Worm (Caenorhabditis elegans): ENCODE data around the gene ZK673.4.

ZK673.4 gene

DNA sequence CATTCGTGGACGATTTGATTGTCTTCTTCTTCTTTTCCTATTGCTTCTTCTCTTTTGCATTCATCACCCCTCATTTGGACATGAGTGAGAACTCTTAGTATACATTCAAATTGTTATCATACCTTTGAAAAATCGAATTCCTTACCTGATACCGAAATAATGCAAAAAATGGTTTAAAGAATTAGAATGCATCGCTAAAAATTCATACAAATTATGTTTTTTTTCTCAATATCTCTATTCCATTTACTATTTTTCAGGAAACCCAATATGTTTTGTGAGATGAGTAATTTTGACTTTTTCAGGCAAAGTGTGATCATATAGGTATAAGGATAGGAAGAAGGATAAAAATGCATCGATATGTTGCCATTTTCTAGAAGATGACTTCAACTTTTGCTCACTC is 4.3 kb downstream of the ZK673.4 start, which contains the start of gene ZK673.11:
ZK673.11 (plus strand) TSS at position 301 of the 400 bp plus-strand sequence.
- TF ChIP-seq nhr-67 (tag; optimal IDR thresholded peaks at IDR 0.05) (no peak), egl-5 (tag; optimal IDR thresholded peaks at IDR 0.05) (no peak), unc-39 (tag; optimal IDR thresholded peaks at IDR 0.05) (no peak), ztf-4 (tag; optimal IDR thresholded peaks at IDR 0.05) (no peak), elt-3 (tag; optimal IDR thresholded peaks at IDR 0.05) (no peak), nhr-28 (tag; optimal IDR thresholded peaks at IDR 0.05) (no peak), ceh-28 (tag; optimal IDR thresholded peaks at IDR 0.05) (no peak)

- TF ChIP-seq snpc-4 (tag; optimal IDR thresholded peaks at IDR 0.05) (no peak), ceh-16 (tag; optimal IDR thresholded peaks at IDR 0.05) (no peak), ceh-9 (tag; optimal IDR thresholded peaks at IDR 0.05) (no peak), nhr-28 (tag; optimal IDR thresholded peaks at IDR 0.05) (no peak)
Measured at ce11 chrII:10461207-10461606, 8.5 kb downstream of the ZK673.4 start, which contains the start of gene ZK673.5. ZK673.5 (plus strand) TSS chrII:10461507.

- TF ChIP-seq ceh-9 (tag; optimal IDR thresholded peaks at IDR 0.05) (no peak), aly-2 (tag; optimal IDR thresholded peaks at IDR 0.05) (no peak), nhr-67 (tag; optimal IDR thresholded peaks at IDR 0.05) (no peak), nhr-12 (tag; optimal IDR thresholded peaks at IDR 0.05) (no peak), fkh-2 (tag; optimal IDR thresholded peaks at IDR 0.05) (no peak), nhr-43 (tag; optimal IDR thresholded peaks at IDR 0.05; ENCODE audit: poor library complexity, severe bottlenecking) (no peak), pha-4 (tag; optimal IDR thresholded peaks at IDR 0.05) (no peak)
Measured at ce11 chrII:10464230-10464920, 11.7 kb downstream of the ZK673.4 start, which contains the start of the genes ZK673.6 and sdz-37. ZK673.6 (minus strand) TSS chrII:10464330. sdz-37 (plus strand) TSS chrII:10464870.

DNA sequence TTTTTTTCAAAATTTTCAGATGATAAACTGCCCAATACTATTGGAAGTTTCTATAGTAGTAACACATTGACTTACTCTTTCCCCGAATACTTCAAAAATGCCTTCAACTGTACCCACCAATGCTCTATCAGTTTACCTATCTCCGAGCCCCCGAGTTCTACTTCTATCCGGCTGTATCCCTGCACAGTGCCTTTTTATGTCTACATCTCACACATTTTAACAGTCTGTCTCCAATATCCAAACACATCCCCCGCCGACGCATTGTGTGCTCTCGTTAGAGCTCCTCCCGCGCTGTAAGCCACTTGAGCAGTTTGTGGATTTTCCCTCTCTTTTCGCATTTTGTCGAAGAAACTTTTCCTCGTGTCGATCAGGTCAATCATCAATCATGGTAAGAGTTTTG is 13.8 kb downstream of the ZK673.4 start, which contains the start of gene tnc-2:
tnc-2 (plus strand) TSS at position 301 of the 400 bp plus-strand sequence.
- no peak for TF ChIP-seq snpc-4 (tag; optimal IDR thresholded peaks at IDR 0.05)
- no peak for TF ChIP-seq unc-39 (tag; optimal IDR thresholded peaks at IDR 0.05)

ce11 chrII:10470159-10470558 is 17.4 kb downstream of the ZK673.4 start, which contains the start of gene clec-143:
clec-143 (minus strand) TSS chrII:10470297.
- TF ChIP-seq elt-2 (tag; optimal IDR thresholded peaks at IDR 0.05), result peak; percentile 59
- TF ChIP-seq pha-4 (tag; optimal IDR thresholded peaks at IDR 0.05), result no peak
- TF ChIP-seq nhr-237 (tag; optimal IDR thresholded peaks at IDR 0.05), result no peak
- no peak for TF ChIP-seq daf-12 (tag; optimal IDR thresholded peaks at IDR 0.05)

DNA sequence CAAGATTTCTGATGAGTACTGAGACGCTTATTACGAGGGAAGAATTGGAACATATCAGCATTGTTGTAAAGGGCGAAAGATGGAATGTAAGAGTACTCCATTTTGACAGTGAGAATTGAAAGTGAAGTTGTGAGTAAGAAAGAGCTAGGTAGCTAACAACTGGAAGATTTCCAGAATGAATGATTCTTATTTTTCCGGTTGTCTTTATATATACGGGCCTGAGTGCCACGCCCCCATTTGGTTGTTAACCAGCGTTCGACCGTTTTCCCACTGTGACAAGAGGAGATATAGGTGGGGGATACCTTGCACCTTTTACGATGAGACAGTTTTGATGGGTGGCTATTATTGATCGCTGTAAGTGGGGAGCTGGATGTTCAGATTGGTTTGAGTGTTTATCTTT is 18.5 kb downstream of the ZK673.4 start, which contains the start of gene ZK666.1:
ZK666.1 (minus strand) TSS at position 101 of the 400 bp plus-strand sequence.
- TF ChIP-seq egl-5 (tag; optimal IDR thresholded peaks at IDR 0.05) (no peak), elt-3 (tag; optimal IDR thresholded peaks at IDR 0.05) (no peak), lin-39 (tag; optimal IDR thresholded peaks at IDR 0.05) (no peak), ama-1 (optimal IDR thresholded peaks at IDR 0.05) (no peak), nhr-67 (tag; optimal IDR thresholded peaks at IDR 0.05) (no peak), lin-15B (tag; optimal IDR thresholded peaks at IDR 0.05) (no peak)

DNA sequence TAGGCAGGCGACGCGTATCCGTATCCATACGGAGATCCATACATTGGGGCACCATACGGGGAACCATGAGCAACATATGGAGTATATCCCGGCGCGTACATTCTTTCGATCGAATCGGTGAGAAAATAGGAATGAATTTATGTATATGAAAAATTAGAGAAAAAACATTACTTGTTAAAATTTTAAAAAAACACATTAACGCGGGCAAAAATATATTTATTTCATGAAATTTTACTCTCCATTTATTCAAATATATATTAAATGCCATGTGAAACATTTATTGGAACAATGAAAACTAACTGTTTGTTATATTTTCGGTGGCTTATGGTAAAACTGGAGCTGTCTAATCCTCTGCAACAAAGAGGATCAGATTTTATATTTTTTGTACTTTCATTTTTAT is 19.1 kb downstream of the ZK673.4 start, which contains the start of gene ZK666.2:
ZK666.2 (minus strand) TSS at position 101 of the 400 bp plus-strand sequence.
- TF ChIP-seq fkh-2 (tag; optimal IDR thresholded peaks at IDR 0.05), result no peak
- TF ChIP-seq nhr-43 (tag; optimal IDR thresholded peaks at IDR 0.05; ENCODE audit: poor library complexity, severe bottlenecking), result no peak
- TF ChIP-seq nhr-67 (tag; optimal IDR thresholded peaks at IDR 0.05), result no peak
- no peak for TF ChIP-seq jun-1 (tag; optimal IDR thresholded peaks at IDR 0.05)
- TF ChIP-seq ztf-11 (tag; optimal IDR thresholded peaks at IDR 0.05), result no peak
- no peak for TF ChIP-seq fos-1 (tag; optimal IDR thresholded peaks at IDR 0.05)
- TF ChIP-seq elt-1 (tag; optimal IDR thresholded peaks at IDR 0.05), result no peak
- TF ChIP-seq nhr-76 (tag; optimal IDR thresholded peaks at IDR 0.05), result no peak
- TF ChIP-seq hmg-11 (tag; optimal IDR thresholded peaks at IDR 0.05), result no peak
- no peak for TF ChIP-seq R02D3.7 (tag; optimal IDR thresholded peaks at IDR 0.05)
- TF ChIP-seq ceh-82 (tag; optimal IDR thresholded peaks at IDR 0.05), result no peak
- TF ChIP-seq nfya-1 (tag; optimal IDR thresholded peaks at IDR 0.05; ENCODE audit: insufficient read depth), result no peak
- no peak for TF ChIP-seq ceh-9 (tag; optimal IDR thresholded peaks at IDR 0.05)
- no peak for TF ChIP-seq sea-2 (GFP tag; optimal IDR thresholded peaks at IDR 0.05)
- TF ChIP-seq unc-39 (tag; optimal IDR thresholded peaks at IDR 0.05), result no peak
- no peak for TF ChIP-seq ztf-4 (tag; optimal IDR thresholded peaks at IDR 0.05)
- TF ChIP-seq tbx-2 (tag; optimal IDR thresholded peaks at IDR 0.05), result no peak
- TF ChIP-seq nhr-28 (tag; optimal IDR thresholded peaks at IDR 0.05), result no peak
- no peak for TF ChIP-seq zag-1 (tag; optimal IDR thresholded peaks at IDR 0.05)
